Worm (Caenorhabditis elegans) whole organism, L1 larva: Measurements from ENCODE around the gene F18E9.4.
"Not testable (repeated sequence)": the region's sequence is repeated elsewhere in the genome, so short reads cannot be mapped to it uniquely, and the experiment has no call there.

Experiments used
- C04F5.9 ChIP-seq: sonication (generic microtip); optimal IDR thresholded peaks from 2 replicates; lab custom pipeline; 2016; ENCODE audit warnings: missing genetic modification characterization, missing compliant biosample characterization
- C16A3.4 ChIP-seq: fragments of 150-350 bp; optimal IDR thresholded peaks from 2 replicates; lab custom pipeline; 2014; ENCODE audit warnings: missing biosample characterization, missing genetic modification characterization
- F16B12.6 ChIP-seq: fragments of 150-350 bp; optimal IDR thresholded peaks from 2 replicates; lab custom pipeline; 2014; ENCODE audit warnings: missing biosample characterization, missing genetic modification characterization
- aha-1 ChIP-seq: fragments of 150-350 bp; optimal IDR thresholded peaks from 2 replicates; lab custom pipeline; 2014; ENCODE audit warnings: missing biosample characterization, missing genetic modification characterization
- ama-1 ChIP-seq: fragments of 150-350 bp; optimal IDR thresholded peaks from 2 replicates; lab custom pipeline; 2014
- blmp-1 ChIP-seq: fragments of 150-350 bp; optimal IDR thresholded peaks from 2 replicates; lab custom pipeline; 2014; ENCODE audit warnings: missing biosample characterization, missing genetic modification characterization
- ceh-82 ChIP-seq, 3 experiments: fragments of 150-350 bp in 1 of 3; sonication (generic microtip) in 2 of 3; optimal IDR thresholded peaks; 2 replicates each; lab custom pipeline; 2014 to 2017; ENCODE audit warnings: missing biosample characterization in 3 of 3, missing genetic modification characterization in 3 of 3
- ceh-88 ChIP-seq: fragments of 200-800 bp; sonication (Bioruptor generic); IDR thresholded peaks from 2 replicates; pipeline ENCODE4 v1.3.6; 2022; ENCODE audit warnings: missing genetic modification characterization, missing compliant biosample characterization
- dpl-1 ChIP-seq, 3 experiments: fragments of 150-350 bp in 2 of 3; sonication (generic microtip) in 1 of 3; optimal IDR thresholded peaks; 2 replicates each; lab custom pipeline; 2014 to 2017; ENCODE audit warnings: missing biosample characterization in 3 of 3, missing genetic modification characterization in 3 of 3, missing genetic modification reagents in 3 of 3
- dsc-1 ChIP-seq: sonication (generic microtip); optimal IDR thresholded peaks from 2 replicates; lab custom pipeline; 2016; ENCODE audit warnings: mild to moderate bottlenecking, missing genetic modification characterization, missing compliant biosample characterization
- efl-1 ChIP-seq, 4 experiments: fragments of 150-350 bp; optimal IDR thresholded peaks in 3 of 4; peaks in 1 of 4; 1 replicate in 1 of 4; 2 replicates in 3 of 4; lab custom pipeline; 2014; ENCODE audit warnings: missing biosample characterization in 2 of 4, missing genetic modification characterization in 2 of 4, missing genetic modification reagents in 2 of 4
- elt-2 ChIP-seq: sonication (generic microtip); optimal IDR thresholded peaks from 2 replicates; lab custom pipeline; 2016; ENCODE audit warnings: missing genetic modification characterization, mild to moderate bottlenecking, inconsistent platforms, missing compliant biosample characterization, missing genetic modification reagents
- elt-3 ChIP-seq, 6 experiments: fragments of 150-350 bp in 1 of 6; sonication (generic microtip); optimal IDR thresholded peaks; 2 replicates each; lab custom pipeline; 2017 to 2018; ENCODE audit warnings: missing biosample characterization in 6 of 6, missing genetic modification characterization in 6 of 6, inconsistent platforms in 1 of 6
- fkh-4 ChIP-seq: sonication (generic microtip); optimal IDR thresholded peaks from 2 replicates; lab custom pipeline; 2016; ENCODE audit warnings: missing compliant biosample characterization, missing genetic modification characterization, borderline replicate concordance
- grh-1 ChIP-seq: fragments of 200-800 bp; sonication (Bioruptor generic); IDR thresholded peaks from 2 replicates; pipeline ENCODE4 v1.3.6; 2022; ENCODE audit warnings: missing genetic modification reagents, missing genetic modification characterization, missing compliant biosample characterization
- irx-1 ChIP-seq: sonication (generic microtip); optimal IDR thresholded peaks from 2 replicates; lab custom pipeline; 2016; ENCODE audit warnings: missing genetic modification characterization, missing compliant biosample characterization
- isw-1 ChIP-seq: fragments of 200-800 bp; sonication (Bioruptor generic); IDR thresholded peaks from 2 replicates; pipeline ENCODE4 v1.3.6; 2022; ENCODE audit warnings: missing genetic modification characterization, missing compliant biosample characterization
- jun-1 ChIP-seq: fragments of 150-350 bp; optimal IDR thresholded peaks from 2 replicates; lab custom pipeline; 2014; ENCODE audit warnings: missing biosample characterization, missing genetic modification reagents, missing genetic modification characterization
- lin-13 ChIP-seq: fragments of 150-350 bp; optimal IDR thresholded peaks from 2 replicates; lab custom pipeline; 2014; ENCODE audit warnings: missing biosample characterization, missing genetic modification reagents, missing genetic modification characterization
- lin-14 ChIP-seq: fragments of 200-800 bp; sonication (Bioruptor generic); optimal IDR thresholded peaks from 2 replicates; lab custom pipeline; 2018; ENCODE audit warnings: mild to moderate bottlenecking, missing genetic modification characterization, moderate library complexity, missing compliant biosample characterization
- lin-35 ChIP-seq, 2 experiments: fragments of 150-350 bp; optimal IDR thresholded peaks; 2 replicates each; lab custom pipeline; 2014; ENCODE audit warnings: missing biosample characterization in 2 of 2, missing genetic modification characterization in 2 of 2, missing genetic modification reagents in 2 of 2
- lir-3 ChIP-seq: sonication (generic microtip); optimal IDR thresholded peaks from 2 replicates; lab custom pipeline; 2016; ENCODE audit warnings: mild to moderate bottlenecking, missing genetic modification characterization, moderate library complexity, missing compliant biosample characterization; ENCODE audit not compliant: poor library complexity
- lsy-2 ChIP-seq, 2 experiments: fragments of 150-350 bp; optimal IDR thresholded peaks; 2 replicates each; lab custom pipeline; 2014; ENCODE audit warnings: missing biosample characterization in 2 of 2, missing genetic modification characterization in 2 of 2
- mdl-1 ChIP-seq, 2 experiments: fragments of 150-350 bp; optimal IDR thresholded peaks; 2 replicates each; lab custom pipeline; 2014 to 2017; ENCODE audit warnings: missing biosample characterization in 2 of 2, missing genetic modification characterization in 2 of 2, inconsistent platforms in 1 of 2
- mep-1 ChIP-seq: fragments of 150-350 bp; optimal IDR thresholded peaks from 2 replicates; lab custom pipeline; 2014; ENCODE audit warnings: missing biosample characterization, missing genetic modification characterization
- nhr-19 ChIP-seq: fragments of 200-800 bp; sonication (Bioruptor generic); conservative IDR thresholded peaks from 2 replicates; pipeline ENCODE4 v1.3.6; 2022; ENCODE audit warnings: missing genetic modification characterization, missing compliant biosample characterization
- nhr-20 ChIP-seq: sonication (generic microtip); optimal IDR thresholded peaks from 2 replicates; lab custom pipeline; 2016; ENCODE audit warnings: mild to moderate bottlenecking, missing genetic modification characterization, missing compliant biosample characterization
- nhr-47 ChIP-seq: sonication (generic microtip); optimal IDR thresholded peaks from 2 replicates; lab custom pipeline; 2016; ENCODE audit warnings: mild to moderate bottlenecking, missing genetic modification characterization, moderate library complexity, missing compliant biosample characterization
- nhr-71 ChIP-seq: sonication (generic microtip); optimal IDR thresholded peaks from 2 replicates; lab custom pipeline; 2016; ENCODE audit warnings: mild to moderate bottlenecking, missing genetic modification characterization, moderate library complexity, missing compliant biosample characterization
- nhr-77 ChIP-seq: fragments of 150-350 bp; optimal IDR thresholded peaks from 2 replicates; lab custom pipeline; 2014; ENCODE audit warnings: missing biosample characterization, missing genetic modification characterization
- nhr-84 ChIP-seq: sonication (generic microtip); optimal IDR thresholded peaks from 2 replicates; lab custom pipeline; 2017; ENCODE audit warnings: missing biosample characterization, missing genetic modification characterization
- nhr-85 ChIP-seq: sonication (generic microtip); peaks from one replicate; lab custom pipeline; 2016; ENCODE audit warnings: missing genetic modification characterization, inconsistent platforms, missing compliant biosample characterization
- nhr-90 ChIP-seq: sonication (generic microtip); optimal IDR thresholded peaks from 2 replicates; lab custom pipeline; 2016; ENCODE audit warnings: mild to moderate bottlenecking, missing genetic modification characterization, missing compliant biosample characterization; ENCODE audit not compliant: poor library complexity
- rnt-1 ChIP-seq: sonication (generic microtip); optimal IDR thresholded peaks from 2 replicates; lab custom pipeline; 2016; ENCODE audit warnings: mild to moderate bottlenecking, missing genetic modification characterization, moderate library complexity, missing compliant biosample characterization
- skn-1 ChIP-seq: fragments of 150-350 bp; optimal IDR thresholded peaks from 2 replicates; lab custom pipeline; 2014; ENCODE audit warnings: missing biosample characterization, missing genetic modification characterization
- snu-23 ChIP-seq: sonication (generic microtip); optimal IDR thresholded peaks from 2 replicates; lab custom pipeline; 2016; ENCODE audit warnings: missing genetic modification characterization, missing compliant biosample characterization
- tbx-2 ChIP-seq: sonication (generic microtip); optimal IDR thresholded peaks from 2 replicates; lab custom pipeline; 2016; ENCODE audit warnings: missing genetic modification characterization, missing compliant biosample characterization
- unc-130 ChIP-seq: fragments of 150-350 bp; optimal IDR thresholded peaks from 2 replicates; lab custom pipeline; 2017; ENCODE audit warnings: missing biosample characterization, missing genetic modification characterization, inconsistent platforms
- unc-62 ChIP-seq: fragments of 150-350 bp; optimal IDR thresholded peaks from 2 replicates; lab custom pipeline; 2014; ENCODE audit warnings: missing biosample characterization, missing genetic modification reagents, missing genetic modification characterization
- xbp-1 ChIP-seq: sonication (generic microtip); optimal IDR thresholded peaks from 2 replicates; lab custom pipeline; 2016; ENCODE audit warnings: missing genetic modification characterization, missing compliant biosample characterization

Gene F18E9.4

ce11 chrX:8605005-8605404 lies 24.7 kb downstream of the F18E9.4 start, which contains the start of the genes H35N09.2 and H35N09.1 (continued):
- TF ChIP-seq unc-62 (GFP tag; lab: Kevin White, UChicago) = no peak
- peak; percentile 17 for TF ChIP-seq jun-1 (tag; lab: Kevin White, UChicago)
- TF ChIP-seq efl-1 (optimal IDR thresholded peaks at IDR 0.05; lab: Kevin White, UChicago) = peak; percentile 50 to 55
- peak; percentile 47 to 66 for TF ChIP-seq efl-1 (GFP tag; optimal IDR thresholded peaks at IDR 0.05 in 1 of 2; lab: Kevin White, UChicago)
- peak; percentile 8 to 78 for TF ChIP-seq lin-35 (GFP tag; optimal IDR thresholded peaks at IDR 0.05; lab: Kevin White, UChicago)
- no peak for TF ChIP-seq isw-1
- peak; percentile 36 for TF ChIP-seq lin-13
- no peak for TF ChIP-seq ama-1
- peak; percentile 88 for TF ChIP-seq F16B12.6 (tag; lab: Kevin White, UChicago)
- peak; percentile 33 for TF ChIP-seq xbp-1 (tag; lab: Kevin White, UChicago)
- TF ChIP-seq mdl-1 (tag; optimal IDR thresholded peaks at IDR 0.05; lab: Kevin White, UChicago) = peak in 1 of 2 experiments; percentile 38
- TF ChIP-seq irx-1 (tag; lab: Kevin White, UChicago) = no peak
- peak; percentile 35 for TF ChIP-seq blmp-1
- peak; percentile 39 to 67 for TF ChIP-seq lsy-2 (tag; optimal IDR thresholded peaks at IDR 0.05; lab: Kevin White, UChicago)
- no peak for TF ChIP-seq grh-1 (GFP tag; lab: Robert Waterston, UW)
- peak; percentile 7 for TF ChIP-seq tbx-2 (tag; lab: Kevin White, UChicago)
- TF ChIP-seq fkh-4 (tag; lab: Kevin White, UChicago) = no peak
- peak; percentile 32 for TF ChIP-seq nhr-90 (tag; lab: Kevin White, UChicago)
- peak; percentile 33 for TF ChIP-seq skn-1 (tag; lab: Kevin White, UChicago)

ce11 chrX:8608756-8609155 lies 28.4 kb downstream of the F18E9.4 start:
- TF ChIP-seq unc-130 (tag; lab: Kevin White, UChicago) = peak; percentile 8
- TF ChIP-seq nhr-85 (tag; lab: Kevin White, UChicago) = peak; percentile 46
- TF ChIP-seq C16A3.4 (tag; lab: Kevin White, UChicago) = peak; percentile 9
- TF ChIP-seq lin-14 (GFP tag; lab: Kevin White, UChicago) = peak; percentile 26
- no peak for TF ChIP-seq ceh-88 (GFP tag; lab: Robert Waterston, UW)
- no peak for TF ChIP-seq C04F5.9 (tag; lab: Kevin White, UChicago)
- TF ChIP-seq mep-1 = peak; percentile 4
- peak; percentile 54 for TF ChIP-seq nhr-20
- peak; percentile 14 for TF ChIP-seq lir-3 (tag; lab: Kevin White, UChicago)
- TF ChIP-seq ceh-82 (tag; optimal IDR thresholded peaks at IDR 0.05; lab: Kevin White, UChicago) = peak in 2 of 3 experiments; percentile 11 to 23
- peak; percentile 50 for TF ChIP-seq snu-23 (GFP tag; lab: Kevin White, UChicago)
- peak; percentile 73 for TF ChIP-seq rnt-1 (tag; lab: Kevin White, UChicago)
- TF ChIP-seq jun-1 (tag; lab: Kevin White, UChicago) = no peak
- TF ChIP-seq nhr-90 (tag; lab: Kevin White, UChicago) = peak; percentile 72
- TF ChIP-seq dsc-1 (tag; lab: Kevin White, UChicago) = no peak
- peak; percentile 62 for TF ChIP-seq nhr-19
- TF ChIP-seq nhr-77 (tag; lab: Kevin White, UChicago) = peak; percentile 36
- peak in 2 of 6 experiments; percentile 10 for TF ChIP-seq elt-3 (tag; optimal IDR thresholded peaks at IDR 0.05; lab: Kevin White, UChicago)
- peak in 1 of 2 experiments; percentile 62 for TF ChIP-seq lin-35 (GFP tag; optimal IDR thresholded peaks at IDR 0.05; lab: Kevin White, UChicago)
- peak; percentile 33 for TF ChIP-seq elt-2 (tag; lab: Kevin White, UChicago)
- TF ChIP-seq lsy-2 (tag; optimal IDR thresholded peaks at IDR 0.05; lab: Kevin White, UChicago) = peak; percentile 6 to 39
- no peak for TF ChIP-seq nhr-84 (tag; lab: Kevin White, UChicago)
- TF ChIP-seq tbx-2 (tag; lab: Kevin White, UChicago) = peak; percentile 44
- TF ChIP-seq nhr-47 = peak; percentile 54
- TF ChIP-seq nhr-71 = peak; percentile 48

- not testable (repeated sequence) for TF ChIP-seq aha-1; snu-23 (GFP tag; lab: Kevin White, UChicago); dpl-1 (GFP tag; optimal IDR thresholded peaks at IDR 0.05; lab: Kevin White, UChicago)
Observed at ce11 chrX:8610606-8611005, 30.3 kb downstream of the F18E9.4 start, which contains the start of gene K01A12.4. TSS of gene K01A12.4 (plus strand) at chrX:8610906.
